Worm (Caenorhabditis elegans): Measurements from ENCODE around the gene F47D2.11.

The F47D2.11 gene

ce11 chrV:4295920-4296319 lies at the start of gene F47D2.11:
Gene F47D2.11 (minus strand): TSS chrV:4296020.
- TF ChIP-seq B0019.2 (GFP tag; conservative IDR thresholded peaks at IDR 0.05), result no peak
- TF ChIP-seq F33H1.4 (GFP tag; IDR thresholded peaks at IDR 0.05), result no peak
- TF ChIP-seq snpc-4 (GFP tag; optimal IDR thresholded peaks at IDR 0.05), result no peak
- TF ChIP-seq snpc-4 (tag; optimal IDR thresholded peaks at IDR 0.05), result no peak
- TF ChIP-seq ztf-6 (GFP tag; IDR thresholded peaks at IDR 0.05), result no peak
- TF ChIP-seq Y95B8A.8 (GFP tag; IDR thresholded peaks at IDR 0.05), result no peak
- TF ChIP-seq F10E7.11 (tag; optimal IDR thresholded peaks at IDR 0.05), result no peak
- no peak for TF ChIP-seq nfya-1 (tag; optimal IDR thresholded peaks at IDR 0.05; ENCODE audit: borderline replicate concordance, insufficient read depth)
- TF ChIP-seq madf-3 (GFP tag; IDR thresholded peaks at IDR 0.05), result no peak
- TF ChIP-seq dpl-1 (GFP tag; optimal IDR thresholded peaks at IDR 0.05), result no peak
- TF ChIP-seq lin-35 (GFP tag; optimal IDR thresholded peaks at IDR 0.05), result no peak
- TF ChIP-seq ztf-18 (tag; optimal IDR thresholded peaks at IDR 0.05), result no peak
- TF ChIP-seq pbrm-1 (GFP tag; IDR thresholded peaks at IDR 0.05), result no peak
- no peak for TF ChIP-seq attf-5 (GFP tag; optimal IDR thresholded peaks at IDR 0.05)
- no peak for TF ChIP-seq ztf-26 (tag; optimal IDR thresholded peaks at IDR 0.05)
- TF ChIP-seq akir-1 (GFP tag; optimal IDR thresholded peaks at IDR 0.05), result no peak

ce11 chrV:4341736-4342135 lies 45.9 kb upstream of the F47D2.11 start:
- TF ChIP-seq gei-17 (GFP tag; optimal IDR thresholded peaks at IDR 0.05) (no peak), cebp-1 (GFP tag; IDR thresholded peaks at IDR 0.05) (peak; percentile 72; the same call in 1 of the 2 replicates), cebp-1 (tag; optimal IDR thresholded peaks at IDR 0.05) (peak; percentile 88)

DNA sequence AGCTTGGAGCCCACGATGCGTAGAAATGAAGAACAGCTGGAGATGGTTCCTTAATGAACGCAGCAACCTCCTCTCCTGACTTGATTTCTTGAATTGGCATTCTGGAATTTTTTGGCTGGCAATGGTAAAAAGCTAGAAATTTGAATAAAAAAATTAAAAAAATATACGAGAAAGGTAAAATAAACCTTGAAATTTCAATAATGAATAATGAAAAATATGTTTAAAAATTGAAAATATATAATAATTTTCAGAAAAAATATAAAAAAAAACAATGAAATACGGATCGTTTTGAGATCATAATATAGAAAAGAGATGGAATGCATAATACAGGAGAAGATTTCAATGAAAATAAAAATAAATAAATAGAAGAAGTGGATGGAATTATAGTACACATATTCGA lies 45.4 kb upstream of the F47D2.11 start, which contains the start of gene glrx-3:
glrx-3 (minus strand) TSS at position 101 of the 400 bp plus-strand sequence.
- TF ChIP-seq F37B4.10 (GFP tag; IDR thresholded peaks at IDR 0.05), result no peak
- TF ChIP-seq tlf-1 (GFP tag; optimal IDR thresholded peaks at IDR 0.05), result no peak
- TF ChIP-seq F52B5.7 (tag; optimal IDR thresholded peaks at IDR 0.05), result peak; percentile 33
- TF ChIP-seq F57C9.4 (tag; optimal IDR thresholded peaks at IDR 0.05), result no peak
- TF ChIP-seq mcd-1 (GFP tag; IDR thresholded peaks at IDR 0.05), result peak; percentile 17; the same call in 1 of the 2 replicates
- 0 out of 2 replicates have a peak, but pooled peaks have one; percentile 26 for TF ChIP-seq madf-6 (GFP tag; IDR thresholded peaks at IDR 0.05)

DNA sequence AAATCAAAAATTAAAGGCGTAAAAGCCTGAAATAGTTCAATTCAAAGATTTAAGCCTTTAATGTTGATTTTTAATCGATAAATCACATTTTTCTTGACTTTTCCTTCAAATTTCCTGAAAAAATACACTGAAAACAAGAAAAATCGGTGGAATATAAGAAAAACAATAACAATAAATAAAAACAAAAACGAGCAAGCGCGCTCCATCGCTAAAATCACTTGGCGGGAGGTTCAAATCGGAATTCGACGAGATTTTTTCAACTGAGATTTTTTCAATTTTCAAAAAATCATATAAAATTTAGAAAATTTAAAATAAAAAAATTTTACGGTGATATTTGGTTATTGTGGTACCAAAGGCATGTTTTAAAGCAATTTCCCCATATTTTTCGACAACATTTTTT lies 43.7 kb upstream of the F47D2.11 start:
- no peak for TF ChIP-seq mes-4 (tag; optimal IDR thresholded peaks at IDR 0.05)
- TF ChIP-seq lin-35 (GFP tag; optimal IDR thresholded peaks at IDR 0.05), result peak in 1 of 3 experiments; percentile 39
- peak; percentile 47 for TF ChIP-seq mcd-1 (GFP tag; IDR thresholded peaks at IDR 0.05)

DNA sequence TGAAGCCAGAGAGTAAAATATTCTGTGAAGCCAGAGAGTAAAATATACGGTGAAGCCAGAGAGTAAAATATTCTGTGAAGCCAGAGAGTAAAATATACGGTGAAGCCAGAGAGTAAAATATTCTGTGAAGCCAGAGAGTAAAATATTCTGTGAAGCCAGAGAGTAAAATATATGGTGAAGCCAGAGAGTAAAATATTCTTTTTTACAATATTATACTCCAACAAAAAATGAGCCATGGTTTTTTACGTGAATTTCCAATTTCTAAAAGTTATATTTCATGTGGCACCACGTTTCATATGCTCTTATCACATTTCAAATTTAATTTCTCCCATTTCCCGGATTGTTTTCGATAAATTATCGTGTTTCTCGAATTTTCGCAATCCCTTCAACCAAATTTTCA lies 40.6 kb upstream of the F47D2.11 start, which contains the start of gene irld-1:
irld-1 (plus strand) TSS at position 301 of the 400 bp plus-strand sequence.
- peak; percentile 85 for TF ChIP-seq egrh-3 (GFP tag; IDR thresholded peaks at IDR 0.05)

- TF ChIP-seq egrh-3 (GFP tag; IDR thresholded peaks at IDR 0.05) (peak; percentile 92), Y53F4B.3 (GFP tag; IDR thresholded peaks at IDR 0.05) (peak; percentile 62; the same call in 1 of the 2 replicates)
Measured at ce11 chrV:4335724-4336123, 39.9 kb upstream of the F47D2.11 start.

DNA sequence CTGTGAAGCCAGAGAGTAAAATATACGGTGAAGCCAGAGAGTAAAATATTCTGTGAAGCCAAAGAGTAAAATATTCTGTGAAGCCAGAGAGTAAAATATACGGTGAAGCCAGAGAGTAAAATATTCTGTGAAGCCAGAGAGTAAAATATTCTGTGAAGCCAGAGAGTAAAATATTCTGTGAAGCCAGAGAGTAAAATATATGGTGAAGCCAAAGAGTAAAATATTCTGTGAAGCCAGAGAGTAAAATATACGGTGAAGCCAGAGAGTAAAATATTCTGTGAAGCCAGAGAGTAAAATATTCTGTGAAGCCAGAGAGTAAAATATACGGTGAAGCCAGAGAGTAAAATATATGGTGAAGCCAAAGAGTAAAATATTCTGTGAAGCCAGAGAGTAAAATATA lies 38.4 kb upstream of the F47D2.11 start:
- TF ChIP-seq egrh-3 (GFP tag; IDR thresholded peaks at IDR 0.05) (peak; percentile 92), Y53F4B.3 (GFP tag; IDR thresholded peaks at IDR 0.05) (peak; percentile 61; the same call in 1 of the 2 replicates)
